Worm (Caenorhabditis elegans): ENCODE results near the gene rilp-1.

DNA sequence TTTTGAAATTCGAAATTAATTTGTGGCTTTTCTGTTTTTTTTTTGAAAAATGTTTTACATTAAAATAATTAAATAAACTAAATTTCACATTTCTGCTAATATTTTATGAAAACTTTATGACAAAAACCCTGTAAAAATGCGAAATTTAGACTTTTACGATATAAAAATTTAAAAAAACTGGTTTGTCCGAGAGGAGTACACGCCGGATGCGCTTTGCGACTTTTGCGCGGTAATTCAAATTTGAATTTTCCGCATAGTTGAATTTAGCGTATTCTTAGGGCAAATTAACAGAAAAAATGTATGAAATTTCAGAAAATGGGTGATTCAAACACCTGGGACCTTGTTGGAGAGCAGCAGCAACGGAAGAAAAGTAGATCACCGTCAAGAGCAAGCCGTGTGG, 8.1 kb downstream of the rilp-1 start, which contains the start of gene unc-93:
- TF ChIP-seq F49E8.2 (tag; optimal IDR thresholded peaks at IDR 0.05; ENCODE audit: borderline replicate concordance), result no peak
- TF ChIP-seq snpc-4 (tag; optimal IDR thresholded peaks at IDR 0.05), result no peak
- no peak for TF ChIP-seq daf-19 (GFP tag; conservative IDR thresholded peaks at IDR 0.05)
- TF ChIP-seq nhr-48 (tag; optimal IDR thresholded peaks at IDR 0.05), result no peak
- no peak for TF ChIP-seq egl-27 (tag; optimal IDR thresholded peaks at IDR 0.05)
- TF ChIP-seq lin-39 (tag; optimal IDR thresholded peaks at IDR 0.05), result no peak
- no peak for TF ChIP-seq mdl-1 (tag; optimal IDR thresholded peaks at IDR 0.05)
- no peak for TF ChIP-seq daf-8 (GFP tag; IDR thresholded peaks at IDR 0.05)
- no peak for TF ChIP-seq fkh-10 (GFP tag; optimal IDR thresholded peaks at IDR 0.05)
- no peak for TF ChIP-seq lsy-2 (tag; optimal IDR thresholded peaks at IDR 0.05)
- no peak for TF ChIP-seq nhr-237 (tag; optimal IDR thresholded peaks at IDR 0.05)
- no peak for TF ChIP-seq nhr-28 (tag; optimal IDR thresholded peaks at IDR 0.05)
- no peak for TF ChIP-seq ama-1 (optimal IDR thresholded peaks at IDR 0.05)
